Worm (Caenorhabditis elegans): ENCODE data around the gene Y42H9B.3.

DNA sequence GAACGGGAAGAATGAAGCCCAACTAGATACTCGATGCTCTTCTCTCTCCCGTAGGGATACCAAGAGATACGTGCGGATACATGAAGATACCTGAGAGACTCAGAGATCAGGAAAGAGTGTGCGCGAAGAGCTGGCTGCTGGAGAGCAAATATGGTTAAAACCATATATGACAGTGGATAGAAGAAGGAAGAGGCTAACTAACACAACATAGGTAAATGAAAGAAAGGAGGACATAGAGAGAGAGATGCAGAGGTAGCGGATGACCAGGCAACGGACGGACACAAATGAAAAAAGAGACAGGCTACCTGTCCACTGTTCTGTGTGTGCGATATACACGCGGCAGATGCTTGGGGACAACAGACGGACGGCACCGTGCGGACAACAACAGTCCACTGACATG lies 4.1 kb downstream of the Y42H9B.3 start:
- TF ChIP-seq dao-5 (tag; optimal IDR thresholded peaks at IDR 0.05) (no peak), him-1 (tag; optimal IDR thresholded peaks at IDR 0.05) (no peak), W03F9.2 (tag; optimal IDR thresholded peaks at IDR 0.05) (no peak)
